Fruit fly (Drosophila melanogaster) whole organism, embryonic: Measurements from ENCODE around the gene Prx1.
A peak's percentile ranks its signal among the peaks of the same experiment; 100 is the strongest.

ENCODE experiments used
- Antp ChIP-seq: fragments of 200-800 bp; sonication (Bioruptor generic); optimal IDR thresholded peaks from 3 replicates; lab custom pipeline; 2016; ENCODE audit warnings: missing biosample characterization, missing genetic modification characterization
- CG10654 ChIP-seq: fragments of 200-800 bp; sonication (Bioruptor generic); optimal IDR thresholded peaks from 2 replicates; lab custom pipeline; 2016; ENCODE audit warnings: missing biosample characterization, missing genetic modification characterization
- CG10979 ChIP-seq: fragments of 200-800 bp; sonication (Bioruptor generic); optimal IDR thresholded peaks from 2 replicates; lab custom pipeline; 2018; ENCODE audit warnings: missing biosample characterization, mild to moderate bottlenecking, missing genetic modification characterization, moderate library complexity
- CG11247 ChIP-seq: fragments of 200-800 bp; sonication (Bioruptor generic); IDR thresholded peaks from 2 replicates; pipeline ENCODE4 v1.3.6; 2022; ENCODE audit warnings: missing biosample characterization, missing genetic modification characterization
- CG11456 ChIP-seq: fragments of 200-800 bp; sonication (Bioruptor generic); IDR thresholded peaks from 3 replicates; pipeline ENCODE4 v1.3.6; 2022; ENCODE audit warnings: missing biosample characterization, missing genetic modification characterization
- CG11560 ChIP-seq: fragments of 200-800 bp; sonication (Bioruptor generic); IDR thresholded peaks from 3 replicates; pipeline ENCODE4 v1.3.6; 2022; ENCODE audit warnings: missing biosample characterization, missing genetic modification characterization
- CG12769 ChIP-seq: fragments of 200-800 bp; sonication (Bioruptor generic); optimal IDR thresholded peaks from 2 replicates; lab custom pipeline; 2019; ENCODE audit warnings: missing biosample characterization, mild to moderate bottlenecking, missing genetic modification characterization, moderate library complexity
- CG13296 ChIP-seq: fragments of 200-800 bp; sonication (Bioruptor generic); optimal IDR thresholded peaks from 3 replicates; lab custom pipeline; 2018; ENCODE audit warnings: missing biosample characterization, mild to moderate bottlenecking, missing genetic modification characterization
- CG17385 ChIP-seq: fragments of 200-800 bp; sonication (Bioruptor generic); optimal IDR thresholded peaks from 3 replicates; lab custom pipeline; 2018; ENCODE audit warnings: missing biosample characterization, mild to moderate bottlenecking, missing genetic modification characterization
- CG17829 ChIP-seq: fragments of 200-800 bp; optimal IDR thresholded peaks from 2 replicates; lab custom pipeline; 2019; ENCODE audit warnings: missing biosample characterization, mild to moderate bottlenecking, missing genetic modification characterization, moderate library complexity
- CG17912 ChIP-seq: fragments of 200-800 bp; sonication (Bioruptor generic); optimal IDR thresholded peaks from 2 replicates; lab custom pipeline; 2018; ENCODE audit warnings: missing biosample characterization, mild to moderate bottlenecking, missing genetic modification characterization
- CG18011 ChIP-seq: fragments of 200-800 bp; sonication (Bioruptor generic); optimal IDR thresholded peaks from 2 replicates; lab custom pipeline; 2017; ENCODE audit warnings: missing biosample characterization, missing genetic modification characterization, mild to moderate bottlenecking, moderate library complexity, missing genotype
- CG2678 ChIP-seq: fragments of 200-800 bp; sonication (Bioruptor generic); optimal IDR thresholded peaks from 3 replicates; lab custom pipeline; 2019; ENCODE audit warnings: missing biosample characterization, mild to moderate bottlenecking, missing genetic modification characterization, moderate library complexity
- CG31224 ChIP-seq: fragments of 200-800 bp; sonication (Bioruptor generic); IDR thresholded peaks from 2 replicates; pipeline ENCODE4 v1.3.6; 2022; ENCODE audit warnings: missing biosample characterization, missing genetic modification characterization
- CG3163 ChIP-seq: fragments of 200-800 bp; sonication (Bioruptor generic); optimal IDR thresholded peaks from 3 replicates; lab custom pipeline; 2016; ENCODE audit warnings: missing biosample characterization, missing genetic modification characterization
- CG4404 ChIP-seq: fragments of 200-800 bp; sonication (Bioruptor generic); IDR thresholded peaks from 2 replicates; pipeline ENCODE4 v1.3.6; 2022; ENCODE audit warnings: missing biosample characterization, missing genetic modification characterization
- CG6254 ChIP-seq: fragments of 200-800 bp; sonication (Bioruptor generic); optimal IDR thresholded peaks from 3 replicates; lab custom pipeline; 2017; ENCODE audit warnings: mild to moderate bottlenecking, missing biosample characterization, missing genetic modification reagents, missing genetic modification characterization
- CG6791 ChIP-seq: fragments of 200-800 bp; sonication (Bioruptor generic); IDR thresholded peaks from 3 replicates; pipeline ENCODE4 v1.3.6; 2022; ENCODE audit warnings: missing biosample characterization, missing genetic modification characterization; ENCODE audit not compliant: partially characterized antibody
- CG7745 ChIP-seq: fragments of 200-800 bp; sonication (Bioruptor generic); optimal IDR thresholded peaks from 2 replicates; lab custom pipeline; 2018; ENCODE audit warnings: missing biosample characterization, mild to moderate bottlenecking, missing genetic modification characterization, moderate library complexity
- CG8388 ChIP-seq: fragments of 200-800 bp; sonication (Bioruptor generic); optimal IDR thresholded peaks from 2 replicates; lab custom pipeline; 2019; ENCODE audit warnings: missing biosample characterization, mild to moderate bottlenecking, missing genetic modification characterization, moderate library complexity
- Drgx ChIP-seq: fragments of 200-800 bp; sonication (Bioruptor generic); IDR thresholded peaks from 2 replicates; pipeline ENCODE4 v1.3.6; 2022; ENCODE audit warnings: missing biosample characterization, missing genetic modification characterization
- Hand ChIP-seq: fragments of 200-800 bp; sonication (Bioruptor generic); optimal IDR thresholded peaks from 2 replicates; lab custom pipeline; 2017; ENCODE audit warnings: mild to moderate bottlenecking, missing biosample characterization, missing genetic modification reagents, missing genetic modification characterization
- Hmr ChIP-seq: fragments of 200-800 bp; sonication (Bioruptor generic); optimal IDR thresholded peaks from 3 replicates; lab custom pipeline; 2017; ENCODE audit warnings: mild to moderate bottlenecking, missing biosample characterization, missing genetic modification reagents, missing genetic modification characterization
- Hr3 ChIP-seq: fragments of 200-800 bp; sonication (Bioruptor generic); optimal IDR thresholded peaks from 3 replicates; lab custom pipeline; 2016; ENCODE audit warnings: missing biosample characterization, missing genetic modification characterization
- Jarid2 ChIP-seq: fragments of 200-800 bp; sonication (Bioruptor generic); optimal IDR thresholded peaks from 3 replicates; lab custom pipeline; 2017; ENCODE audit warnings: mild to moderate bottlenecking, missing biosample characterization, missing genetic modification reagents, missing genetic modification characterization
- NC2β ChIP-seq: fragments of 200-800 bp; sonication (Bioruptor generic); optimal IDR thresholded peaks from 2 replicates; lab custom pipeline; 2016; ENCODE audit warnings: missing biosample characterization, missing genetic modification characterization
- Xbp1 ChIP-seq: fragments of 200-800 bp; sonication (Bioruptor generic); optimal IDR thresholded peaks from 3 replicates; lab custom pipeline; 2016; ENCODE audit warnings: missing biosample characterization, mild to moderate bottlenecking, missing genetic modification characterization
- abd-A ChIP-seq: fragments of 200-800 bp; sonication (Bioruptor generic); optimal IDR thresholded peaks from 3 replicates; lab custom pipeline; 2019; ENCODE audit warnings: missing biosample characterization, mild to moderate bottlenecking, missing genetic modification characterization, moderate library complexity
- amos ChIP-seq: fragments of 200-800 bp; sonication (Bioruptor generic); IDR thresholded peaks from 2 replicates; pipeline ENCODE4 v1.3.6; 2022; ENCODE audit warnings: missing biosample characterization, missing genetic modification characterization; ENCODE audit not compliant: partially characterized antibody
- bcd ChIP-seq: fragments of 200-800 bp; sonication (Bioruptor generic); optimal IDR thresholded peaks from 2 replicates; lab custom pipeline; 2017; ENCODE audit warnings: missing biosample characterization, mild to moderate bottlenecking, missing genetic modification characterization
- cwo ChIP-seq: fragments of 200-800 bp; sonication (Bioruptor generic); optimal IDR thresholded peaks from 3 replicates; lab custom pipeline; 2017; ENCODE audit warnings: missing biosample characterization, missing genetic modification characterization, mild to moderate bottlenecking, moderate library complexity, missing genetic modification reagents
- eyg ChIP-seq: fragments of 200-800 bp; sonication (Bioruptor generic); optimal IDR thresholded peaks from 3 replicates; lab custom pipeline; 2016; ENCODE audit warnings: missing biosample characterization, missing genetic modification characterization
- fd96Cb ChIP-seq: fragments of 200-800 bp; sonication (Bioruptor generic); optimal IDR thresholded peaks from 2 replicates; lab custom pipeline; 2018; ENCODE audit warnings: missing biosample characterization, mild to moderate bottlenecking, missing genetic modification characterization, moderate library complexity
- fu2 ChIP-seq: fragments of 200-800 bp; sonication (Bioruptor generic); optimal IDR thresholded peaks from 2 replicates; lab custom pipeline; 2016; ENCODE audit warnings: missing biosample characterization, missing genetic modification characterization
- klu ChIP-seq: fragments of 200-800 bp; sonication (Bioruptor generic); IDR thresholded peaks from 2 replicates; pipeline ENCODE4 v1.3.6; 2022; ENCODE audit warnings: missing biosample characterization, missing genetic modification characterization
- maf-S ChIP-seq: fragments of 200-800 bp; sonication (Bioruptor generic); optimal IDR thresholded peaks from 2 replicates; lab custom pipeline; 2016; ENCODE audit warnings: missing biosample characterization, missing genetic modification characterization
- mld ChIP-seq: fragments of 200-800 bp; sonication (Bioruptor generic); IDR thresholded peaks from 3 replicates; pipeline ENCODE4 v1.3.6; 2022; ENCODE audit warnings: missing biosample characterization, missing genetic modification characterization; ENCODE audit not compliant: partially characterized antibody
- oc ChIP-seq: fragments of 200-800 bp; sonication (Bioruptor generic); optimal IDR thresholded peaks from 2 replicates; lab custom pipeline; 2018; ENCODE audit warnings: missing biosample characterization, mild to moderate bottlenecking, missing genetic modification characterization, moderate library complexity
- onecut ChIP-seq: fragments of 200-800 bp; sonication (Bioruptor generic); IDR thresholded peaks from 2 replicates; pipeline ENCODE4 v1.3.6; 2022; ENCODE audit warnings: missing biosample characterization, missing genetic modification characterization
- otp ChIP-seq: fragments of 200-800 bp; sonication (Bioruptor generic); IDR thresholded peaks from 3 replicates; pipeline ENCODE4, ENCODE4 v1.3.6; 2022; ENCODE audit warnings: missing biosample characterization, missing genetic modification characterization
- phol ChIP-seq: fragments of 200-800 bp; sonication (Bioruptor generic); optimal IDR thresholded peaks from 3 replicates; lab custom pipeline; 2018; ENCODE audit warnings: missing biosample characterization, mild to moderate bottlenecking, missing genetic modification characterization, moderate library complexity
- prd ChIP-seq, 3 experiments: fragments of >200 bp in 2 of 3; fragments of 200-800 bp in 1 of 3; sonication (Bioruptor generic) in 1 of 3; optimal IDR thresholded peaks in 2 of 3; IDR thresholded peaks in 1 of 3; 2 replicates in 2 of 3; 3 replicates in 1 of 3; pipeline versions ENCODE4 v1.3.6 to Lab custom; 2017 to 2022; ENCODE audit warnings: missing biosample characterization in 1 of 3, missing genetic modification characterization in 1 of 3
- pzg ChIP-seq: fragments of 200-800 bp; sonication (Bioruptor generic); optimal IDR thresholded peaks from 3 replicates; lab custom pipeline; 2018; ENCODE audit warnings: missing biosample characterization, mild to moderate bottlenecking, missing genetic modification characterization, moderate library complexity
- salm ChIP-seq: fragments of 200-800 bp; sonication (Bioruptor generic); optimal IDR thresholded peaks from 2 replicates; lab custom pipeline; 2018; ENCODE audit warnings: missing biosample characterization, mild to moderate bottlenecking, missing genetic modification characterization
- sd ChIP-seq: fragments of 200-800 bp; sonication (Bioruptor generic); optimal IDR thresholded peaks from 3 replicates; lab custom pipeline; 2018; ENCODE audit warnings: missing biosample characterization, mild to moderate bottlenecking, missing genetic modification characterization, moderate library complexity
- sens ChIP-seq: fragments of 200-800 bp; sonication (Bioruptor generic); peaks from one replicate; lab custom pipeline; 2016; ENCODE audit warnings: missing biosample characterization, missing genetic modification characterization
- shn ChIP-seq: fragments of 200-800 bp; sonication (Bioruptor generic); optimal IDR thresholded peaks from 3 replicates; lab custom pipeline; 2016; ENCODE audit warnings: missing biosample characterization, missing genetic modification characterization
- ssp ChIP-seq: fragments of 200-800 bp; sonication (Bioruptor generic); IDR thresholded peaks from 2 replicates; pipeline ENCODE4 v1.3.6; 2022; ENCODE audit warnings: missing biosample characterization, missing genetic modification characterization
- tap ChIP-seq: fragments of 200-800 bp; optimal IDR thresholded peaks from 3 replicates; lab custom pipeline; 2019; ENCODE audit warnings: missing biosample characterization, mild to moderate bottlenecking, missing genetic modification characterization, moderate library complexity
- tgo ChIP-seq: fragments of 200-800 bp; sonication (Bioruptor generic); IDR thresholded peaks from 3 replicates; pipeline ENCODE4 v1.3.6; 2022; ENCODE audit warnings: missing biosample characterization, missing genetic modification characterization
- vvl ChIP-seq: fragments of 200-800 bp; sonication (Bioruptor generic); IDR thresholded peaks from 2 replicates; pipeline ENCODE4 v1.3.6; 2022; ENCODE audit warnings: missing biosample characterization, missing genetic modification characterization

Prx1 gene

DNA sequence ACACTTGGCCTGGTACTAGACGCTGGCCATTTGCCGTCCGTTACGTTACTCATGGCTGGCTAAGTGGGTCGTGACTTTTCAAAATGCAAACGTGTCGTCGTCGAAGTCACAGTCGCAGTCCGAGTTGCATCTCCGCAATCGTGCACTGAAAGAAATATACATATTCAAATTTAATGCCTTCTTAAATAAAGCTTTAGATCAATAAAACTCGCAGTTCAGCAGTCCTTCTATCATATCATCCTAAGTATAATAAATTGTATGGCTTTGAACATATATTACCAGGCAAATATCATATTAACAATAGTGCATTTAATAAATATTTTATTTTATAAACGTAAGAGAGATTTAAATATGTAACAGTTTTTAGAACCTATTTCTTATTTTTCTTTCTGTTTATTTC lies 42.1 kb downstream of the Prx1 start (continued):
- TF ChIP-seq Jarid2 (GFP tag; lab: Kevin White, UChicago): no peak
- no peak for TF ChIP-seq CG8388
- peak; percentile 14 for TF ChIP-seq Hr3 (GFP tag; lab: Kevin White, UChicago)
- TF ChIP-seq CG4404 (GFP tag; lab: Robert Waterston, UW): no peak
- TF ChIP-seq CG6791 (GFP tag; lab: Robert Waterston, UW): no peak
- no peak for TF ChIP-seq CG11456
- no peak for TF ChIP-seq shn
- TF ChIP-seq CG7745 (tag; lab: Kevin White, UChicago): no peak
- TF ChIP-seq CG17912 (GFP tag; lab: Kevin White, UChicago): no peak
- no peak for TF ChIP-seq Hand (GFP tag; lab: Kevin White, UChicago)
- TF ChIP-seq amos (GFP tag; lab: Robert Waterston, UW): no peak
- no peak for TF ChIP-seq CG3163 (GFP tag; lab: Kevin White, UChicago)
- no peak for TF ChIP-seq CG17385
- no peak for TF ChIP-seq CG10654
- TF ChIP-seq eyg (GFP tag; lab: Kevin White, UChicago): no peak
- no peak for TF ChIP-seq maf-S (GFP tag; lab: Kevin White, UChicago)
- TF ChIP-seq CG11560 (tag; lab: Robert Waterston, UW): no peak
- TF ChIP-seq CG6254 (GFP tag; lab: Kevin White, UChicago): no peak
- TF ChIP-seq tgo (GFP tag; lab: Robert Waterston, UW): no peak
- TF ChIP-seq Antp (GFP tag; lab: Kevin White, UChicago): no peak
- no peak for TF ChIP-seq cwo (GFP tag; lab: Kevin White, UChicago)
- TF ChIP-seq Hmr: no peak
- peak; percentile 48 for TF ChIP-seq CG10979 (tag; lab: Kevin White, UChicago)
- no peak for TF ChIP-seq otp (GFP tag; lab: Robert Waterston, UW)
- TF ChIP-seq vvl (GFP tag; lab: Robert Waterston, UW): no peak
- TF ChIP-seq mld (GFP tag; lab: Robert Waterston, UW): no peak
- TF ChIP-seq CG2678: peak; percentile 9
- peak; percentile 1 for TF ChIP-seq fd96Cb (tag; lab: Kevin White, UChicago)
- TF ChIP-seq NC2β: no peak
- TF ChIP-seq CG11247 (GFP tag; lab: Robert Waterston, UW): no peak
- TF ChIP-seq phol (tag; lab: Kevin White, UChicago): peak; percentile 44
- TF ChIP-seq Drgx: 0 out of 2 replicates have a peak, but pooled peaks have one; percentile 13
- no peak for TF ChIP-seq prd (optimal IDR thresholded peaks at IDR 0.05; lab: Kevin White, UChicago)
- no peak for TF ChIP-seq prd (GFP tag; IDR thresholded peaks at IDR 0.05; lab: Robert Waterston, UW)
- no peak for TF ChIP-seq bcd
- no peak for TF ChIP-seq CG18011 (GFP tag; lab: Kevin White, UChicago)
- peak; percentile 6 for TF ChIP-seq CG17829 (tag; lab: Kevin White, UChicago)
- no peak for TF ChIP-seq klu (GFP tag; lab: Robert Waterston, UW)
- no peak for TF ChIP-seq tap (tag; lab: Kevin White, UChicago)

DNA sequence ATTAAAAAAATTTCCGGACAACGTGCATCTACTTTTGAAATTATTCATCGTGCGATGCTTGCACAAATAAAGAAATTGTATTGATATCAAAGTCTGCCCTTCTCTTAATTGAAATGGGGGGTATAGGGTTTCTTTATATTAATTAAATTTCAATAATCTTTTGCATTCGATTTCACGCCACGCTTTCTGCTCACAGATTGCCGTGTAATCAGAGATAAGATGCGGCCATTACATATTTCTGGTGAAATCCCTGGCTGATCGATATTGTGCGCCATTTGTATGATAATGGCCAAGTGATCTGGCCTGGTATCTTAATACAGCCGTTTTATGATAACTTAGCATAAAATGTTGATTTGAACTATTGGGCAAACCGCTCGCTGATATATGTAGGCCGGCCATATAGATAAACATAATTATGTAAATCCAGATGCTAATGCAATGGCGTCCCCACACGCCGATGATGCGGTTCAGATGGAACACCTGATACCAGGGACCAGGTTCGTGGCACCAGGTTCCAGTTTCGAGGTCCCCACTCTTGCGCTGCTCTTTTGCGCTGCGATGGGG lies 44.2 kb downstream of the Prx1 start:
- TF ChIP-seq salm (tag; lab: Kevin White, UChicago) (peak; percentile 21), onecut (GFP tag; lab: Robert Waterston, UW) (peak; percentile 46; the same call in 1 of the 2 replicates), CG12769 (peak; percentile 35), sens (GFP tag; lab: Kevin White, UChicago) (peak; percentile 60), vvl (GFP tag; lab: Robert Waterston, UW) (peak; percentile 90), ssp (GFP tag; lab: Robert Waterston, UW) (no peak), pzg (GFP tag; lab: Kevin White, UChicago) (no peak), CG31224 (no peak), Xbp1 (GFP tag; lab: Kevin White, UChicago) (no peak), CG13296 (GFP tag; lab: Kevin White, UChicago) (no peak), fu2 (GFP tag; lab: Kevin White, UChicago) (no peak), oc (tag; lab: Kevin White, UChicago) (peak; percentile 75), sd (peak; percentile 66), abd-A (peak; percentile 93)
